Worm (Caenorhabditis elegans): ENCODE measurements around the gene npr-8.

npr-8 gene

ce11 chrX:7393167-7393566, 16.1 kb downstream of the npr-8 start, which contains the start of gene gad-2 (continued):
- TF ChIP-seq cebp-1 (GFP tag; IDR thresholded peaks at IDR 0.05): no peak
- no peak for TF ChIP-seq cebp-1 (tag; optimal IDR thresholded peaks at IDR 0.05)
- TF ChIP-seq ztf-25 (GFP tag; IDR thresholded peaks at IDR 0.05): no peak
- no peak for TF ChIP-seq unc-130 (GFP tag; optimal IDR thresholded peaks at IDR 0.05)

- no peak for TF ChIP-seq D2030.7 (GFP tag; IDR thresholded peaks at IDR 0.05)
- no peak for TF ChIP-seq F39B2.1 (GFP tag; IDR thresholded peaks at IDR 0.05)
- no peak for TF ChIP-seq madf-8 (GFP tag; conservative IDR thresholded peaks at IDR 0.05)
- no peak for TF ChIP-seq dpff-1 (tag; optimal IDR thresholded peaks at IDR 0.05)
- no peak for TF ChIP-seq ceh-40 (GFP tag; IDR thresholded peaks at IDR 0.05)
Observed at ce11 chrX:7397935-7398334, 20.8 kb downstream of the npr-8 start, which contains the start of gene C10A4.13. C10A4.13 (minus strand) TSS chrX:7398035.

ce11 chrX:7398584-7398983, 21.5 kb downstream of the npr-8 start, which contains the start of gene C10A4.10:
C10A4.10 (plus strand) TSS chrX:7398884.
- TF ChIP-seq snpc-3.4 (tag; optimal IDR thresholded peaks at IDR 0.05) (no peak), attf-5 (GFP tag; optimal IDR thresholded peaks at IDR 0.05) (no peak), F57A8.1 (GFP tag; optimal IDR thresholded peaks at IDR 0.05) (no peak), nhr-179 (tag; optimal IDR thresholded peaks at IDR 0.05) (no peak), rpc-1 (optimal IDR thresholded peaks at IDR 0.05) (no peak), rpc-1 (tag; optimal IDR thresholded peaks at IDR 0.05) (no peak), bed-1 (GFP tag; IDR thresholded peaks at IDR 0.05) (no peak), akir-1 (GFP tag; optimal IDR thresholded peaks at IDR 0.05) (no peak), egl-44 (GFP tag; IDR thresholded peaks at IDR 0.05) (no peak), ceh-79 (tag; optimal IDR thresholded peaks at IDR 0.05) (no peak), ceh-100 (GFP tag; IDR thresholded peaks at IDR 0.05) (no peak), madf-8 (GFP tag; conservative IDR thresholded peaks at IDR 0.05) (no peak), let-526 (GFP tag; IDR thresholded peaks at IDR 0.05) (no peak)

- TF ChIP-seq aptf-2 (GFP tag; conservative IDR thresholded peaks at IDR 0.05) (no peak), F22D6.2 (tag; optimal IDR thresholded peaks at IDR 0.05) (no peak)
Observed at ce11 chrX:7400788-7401187, 23.7 kb downstream of the npr-8 start, which contains the start of gene C10A4.4. C10A4.4 (plus strand) TSS chrX:7401088.

ce11 chrX:7404551-7404950, 27.4 kb downstream of the npr-8 start:
- TF ChIP-seq unc-62 (GFP tag; optimal IDR thresholded peaks at IDR 0.05): no peak
- TF ChIP-seq F37B4.10 (GFP tag; IDR thresholded peaks at IDR 0.05): no peak

- TF ChIP-seq hlh-26 (GFP tag; conservative IDR thresholded peaks at IDR 0.05) (no peak), fkh-3 (tag; optimal IDR thresholded peaks at IDR 0.05) (no peak), F57A8.1 (GFP tag; optimal IDR thresholded peaks at IDR 0.05) (no peak)
Observed at ce11 chrX:7405393-7405792, 28.3 kb downstream of the npr-8 start, which contains the start of gene C10A4.3. C10A4.3 (plus strand) TSS chrX:7405693.

- TF ChIP-seq egl-18 (GFP tag; IDR thresholded peaks at IDR 0.05) (no peak), nhr-120 (GFP tag; IDR thresholded peaks at IDR 0.05) (no peak), T26A5.8 (tag; optimal IDR thresholded peaks at IDR 0.05) (no peak), madf-10 (tag; optimal IDR thresholded peaks at IDR 0.05) (no peak), repo-1 (tag; optimal IDR thresholded peaks at IDR 0.05) (no peak), ceh-79 (tag; optimal IDR thresholded peaks at IDR 0.05) (no peak), F37B4.10 (GFP tag; IDR thresholded peaks at IDR 0.05) (no peak), sptf-2 (GFP tag; optimal IDR thresholded peaks at IDR 0.05) (no peak), mxl-1 (tag; optimal IDR thresholded peaks at IDR 0.05) (no peak), let-607 (tag; optimal IDR thresholded peaks at IDR 0.05) (no peak), somi-1 (GFP tag; optimal IDR thresholded peaks at IDR 0.05) (no peak), lin-26 (GFP tag; IDR thresholded peaks at IDR 0.05) (no peak), lin-54 (GFP tag; optimal IDR thresholded peaks at IDR 0.05) (no peak), ccch-3 (GFP tag; optimal IDR thresholded peaks at IDR 0.05) (no peak)
Observed at ce11 chrX:7407749-7408148, 30.6 kb downstream of the npr-8 start.
